Fruit fly (Drosophila melanogaster) whole organism, prepupa: ENCODE data around the gene Sgt.

ENCODE experiments used
- CG11902 ChIP-seq: fragments of 200-800 bp; sonication (Bioruptor generic); optimal IDR thresholded peaks from 3 replicates; lab custom pipeline; 2016; ENCODE audit warnings: missing biosample characterization, missing genetic modification characterization
- CG3919 ChIP-seq: fragments of 200-800 bp; sonication (Bioruptor generic); optimal IDR thresholded peaks from 3 replicates; lab custom pipeline; 2016; ENCODE audit warnings: missing biosample characterization, missing genetic modification characterization
- CG4318 ChIP-seq: fragments of 200-800 bp; sonication (Bioruptor generic); optimal IDR thresholded peaks from 3 replicates; lab custom pipeline; 2017; ENCODE audit warnings: missing biosample characterization, mild to moderate bottlenecking, missing genetic modification characterization
- CG6854 ChIP-seq: fragments of 200-800 bp; sonication (Bioruptor generic); optimal IDR thresholded peaks from 2 replicates; lab custom pipeline; 2017; ENCODE audit warnings: missing biosample characterization, mild to moderate bottlenecking, missing genetic modification characterization
- CG8119 ChIP-seq: fragments of 200-800 bp; sonication (Bioruptor generic); IDR thresholded peaks from 3 replicates; pipeline ENCODE4 v1.3.6; 2022; ENCODE audit warnings: missing biosample characterization, missing genetic modification characterization
- CG8319 ChIP-seq: fragments of 200-800 bp; sonication (Bioruptor generic); optimal IDR thresholded peaks from 3 replicates; lab custom pipeline; 2016; ENCODE audit warnings: missing biosample characterization, missing genetic modification characterization
- Eip75B ChIP-seq: fragments of 200-800 bp; sonication (Bioruptor generic); optimal IDR thresholded peaks from 3 replicates; lab custom pipeline; 2016; ENCODE audit warnings: missing biosample characterization, missing genetic modification characterization
- Eip93F ChIP-seq: fragments of 200-800 bp; sonication (Bioruptor generic); optimal IDR thresholded peaks from 2 replicates; lab custom pipeline; 2016; ENCODE audit warnings: missing biosample characterization, mild to moderate bottlenecking, missing genetic modification characterization
- Ets21C ChIP-seq: fragments of 200-800 bp; sonication (Bioruptor generic); optimal IDR thresholded peaks from 3 replicates; lab custom pipeline; 2016; ENCODE audit warnings: missing biosample characterization, missing genetic modification characterization
- Gug ChIP-seq: fragments of 200-800 bp; sonication (Bioruptor generic); IDR thresholded peaks from 2 replicates; pipeline ENCODE4 v1.3.6; 2022; ENCODE audit warnings: missing biosample characterization, missing genetic modification characterization
- Hr39 ChIP-seq: fragments of 200-800 bp; sonication (Bioruptor generic); optimal IDR thresholded peaks from 2 replicates; lab custom pipeline; 2016; ENCODE audit warnings: missing biosample characterization, missing genetic modification characterization
- Sox14 ChIP-seq: fragments of 200-800 bp; sonication (Bioruptor generic); optimal IDR thresholded peaks from 3 replicates; lab custom pipeline; 2016; ENCODE audit warnings: missing biosample characterization, missing genetic modification characterization

DNA sequence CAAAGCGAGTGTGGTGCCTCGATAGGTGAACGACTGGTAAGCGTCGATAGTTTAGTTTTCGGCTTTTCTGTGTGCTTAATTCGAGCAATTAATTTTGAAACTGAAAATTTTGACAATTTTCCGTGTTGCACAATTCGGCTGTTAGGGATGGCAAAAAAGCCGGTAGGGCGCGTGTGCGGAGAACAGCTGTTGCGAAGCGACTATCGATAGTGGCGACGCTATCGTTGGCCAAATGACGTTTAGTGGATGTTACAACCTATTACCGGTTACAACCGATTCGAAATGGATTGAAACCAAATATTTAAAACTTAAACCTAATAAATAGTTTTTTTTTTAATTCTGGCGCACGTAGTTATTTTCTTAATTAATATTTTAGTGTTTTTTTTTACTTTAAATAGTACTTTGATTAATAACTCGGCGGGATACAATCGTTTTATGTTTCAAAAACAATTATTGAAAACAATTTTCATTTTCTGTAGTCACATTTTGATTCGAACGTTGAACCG lies 29.6 kb downstream of the Sgt start, which contains the start of the genes mEFTs and Dhc36C:
- TF ChIP-seq Sox14 (GFP tag; lab: Kevin White, UChicago): no peak
- TF ChIP-seq CG4318 (GFP tag; lab: Kevin White, UChicago): no peak
- TF ChIP-seq Eip75B (GFP tag; lab: Kevin White, UChicago): no peak
- no peak for TF ChIP-seq Gug (GFP tag; lab: Robert Waterston, UW)
- TF ChIP-seq CG8119 (GFP tag; lab: Robert Waterston, UW): no peak
- no peak for TF ChIP-seq CG3919 (GFP tag; lab: Kevin White, UChicago)
- TF ChIP-seq Hr39: no peak
- TF ChIP-seq Eip93F: no peak
- TF ChIP-seq CG11902 (GFP tag; lab: Kevin White, UChicago): no peak
- TF ChIP-seq CG8319 (GFP tag; lab: Kevin White, UChicago): no peak
- no peak for TF ChIP-seq CG6854 (GFP tag; lab: Kevin White, UChicago)
- no peak for TF ChIP-seq Ets21C
